Worm (Caenorhabditis elegans): ENCODE data around the gene R02F2.9.

R02F2.9 gene

DNA sequence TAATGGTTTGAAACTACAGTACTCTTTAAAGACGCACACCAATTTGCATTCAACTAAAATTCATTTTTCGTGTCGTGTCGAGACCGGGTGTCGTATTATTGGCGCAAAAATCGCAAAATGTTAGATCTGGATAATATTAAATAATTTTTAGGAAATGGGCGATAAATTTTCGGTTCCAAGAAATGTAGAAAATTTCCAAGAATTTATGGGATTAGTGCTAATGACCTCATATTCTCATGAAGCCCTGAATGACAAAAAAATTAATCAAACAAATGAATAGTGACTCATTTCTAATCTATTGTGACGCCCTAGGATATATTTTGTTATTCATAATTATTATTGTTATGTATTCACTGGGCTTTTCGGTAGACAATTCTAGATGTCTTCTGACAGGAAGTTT is 1.7 kb downstream of the R02F2.9 start:
- no peak for TF ChIP-seq lin-15B (tag; optimal IDR thresholded peaks at IDR 0.05)
- peak; percentile 35 for TF ChIP-seq fos-1 (tag; optimal IDR thresholded peaks at IDR 0.05)
- TF ChIP-seq lin-35 (GFP tag; optimal IDR thresholded peaks at IDR 0.05), result no peak
- peak; percentile 7 to 19 for TF ChIP-seq lsy-2 (tag; optimal IDR thresholded peaks at IDR 0.05)
- no peak for TF ChIP-seq C34B4.2 (tag; optimal IDR thresholded peaks at IDR 0.05)
- no peak for TF ChIP-seq ceh-88 (GFP tag; IDR thresholded peaks at IDR 0.05)
- TF ChIP-seq nhr-71 (tag; optimal IDR thresholded peaks at IDR 0.05), result peak; percentile 77
- TF ChIP-seq Y116A8C.19 (tag; optimal IDR thresholded peaks at IDR 0.05; ENCODE audit: borderline replicate concordance), result no peak
- TF ChIP-seq lin-13 (GFP tag; optimal IDR thresholded peaks at IDR 0.05), result no peak
- no peak for TF ChIP-seq nhr-76 (tag; optimal IDR thresholded peaks at IDR 0.05)
- TF ChIP-seq pqm-1 (tag; optimal IDR thresholded peaks at IDR 0.05), result no peak
- TF ChIP-seq pax-3 (tag; optimal IDR thresholded peaks at IDR 0.05), result peak; percentile 83
- no peak for TF ChIP-seq ama-1 (optimal IDR thresholded peaks at IDR 0.05)
- TF ChIP-seq vab-15 (tag; optimal IDR thresholded peaks at IDR 0.05), result no peak
- no peak for TF ChIP-seq jun-1 (tag; optimal IDR thresholded peaks at IDR 0.05)
- TF ChIP-seq hlh-17 (GFP tag; optimal IDR thresholded peaks at IDR 0.05; ENCODE audit: borderline replicate concordance), result no peak
- no peak for TF ChIP-seq elt-3 (tag; optimal IDR thresholded peaks at IDR 0.05)
- TF ChIP-seq ceh-82 (tag; optimal IDR thresholded peaks at IDR 0.05), result no peak
- no peak for TF ChIP-seq snpc-4 (tag; optimal IDR thresholded peaks at IDR 0.05)
- TF ChIP-seq mef-2 (tag; optimal IDR thresholded peaks at IDR 0.05), result no peak
- TF ChIP-seq aha-1 (tag; optimal IDR thresholded peaks at IDR 0.05), result no peak
- TF ChIP-seq elt-2 (tag; optimal IDR thresholded peaks at IDR 0.05), result no peak
- no peak for TF ChIP-seq rnt-1 (tag; optimal IDR thresholded peaks at IDR 0.05)
- TF ChIP-seq snu-23 (GFP tag; optimal IDR thresholded peaks at IDR 0.05), result no peak
- peak; percentile 88 for TF ChIP-seq fkh-8 (tag; optimal IDR thresholded peaks at IDR 0.05)
- TF ChIP-seq isw-1 (GFP tag; IDR thresholded peaks at IDR 0.05), result no peak
- no peak for TF ChIP-seq skn-1 (tag; optimal IDR thresholded peaks at IDR 0.05)
- no peak for TF ChIP-seq ets-5 (GFP tag; IDR thresholded peaks at IDR 0.05)
- TF ChIP-seq mab-9 (GFP tag; IDR thresholded peaks at IDR 0.05), result no peak
- peak; percentile 58 for TF ChIP-seq fkh-4 (tag; optimal IDR thresholded peaks at IDR 0.05; ENCODE audit: borderline replicate concordance)
- TF ChIP-seq nhr-12 (tag; optimal IDR thresholded peaks at IDR 0.05), result no peak
- peak; percentile 19 for TF ChIP-seq swsn-7 (tag; optimal IDR thresholded peaks at IDR 0.05)
- TF ChIP-seq ceh-90 (tag; optimal IDR thresholded peaks at IDR 0.05), result no peak
- no peak for TF ChIP-seq ces-1 (GFP tag; optimal IDR thresholded peaks at IDR 0.05)
- no peak for TF ChIP-seq alr-1 (tag; optimal IDR thresholded peaks at IDR 0.05; ENCODE audit: borderline replicate concordance)
- TF ChIP-seq efl-1 (optimal IDR thresholded peaks at IDR 0.05), result no peak
- no peak for TF ChIP-seq efl-1 (GFP tag; optimal IDR thresholded peaks at IDR 0.05 in 1 of 2)
- TF ChIP-seq blmp-1 (tag; optimal IDR thresholded peaks at IDR 0.05), result no peak
- no peak for TF ChIP-seq tbx-2 (tag; optimal IDR thresholded peaks at IDR 0.05)
- TF ChIP-seq nhr-20 (tag; optimal IDR thresholded peaks at IDR 0.05), result peak; percentile 19
- peak; percentile 17 for TF ChIP-seq lin-14 (GFP tag; optimal IDR thresholded peaks at IDR 0.05)
- no peak for TF ChIP-seq nhr-90 (tag; optimal IDR thresholded peaks at IDR 0.05; ENCODE audit: poor library complexity)
- peak; percentile 39 for TF ChIP-seq ceh-8 (GFP tag; optimal IDR thresholded peaks at IDR 0.05)
- TF ChIP-seq nhr-85 (tag), result no peak
- no peak for TF ChIP-seq irx-1 (tag; optimal IDR thresholded peaks at IDR 0.05)
- peak; percentile 8 for TF ChIP-seq unc-86 (tag; optimal IDR thresholded peaks at IDR 0.05)
- no peak for TF ChIP-seq nhr-19 (GFP tag; conservative IDR thresholded peaks at IDR 0.05)
- TF ChIP-seq dsc-1 (tag; optimal IDR thresholded peaks at IDR 0.05), result peak; percentile 99
- no peak for TF ChIP-seq lir-3 (tag; optimal IDR thresholded peaks at IDR 0.05; ENCODE audit: poor library complexity)
- no peak for TF ChIP-seq hlh-4 (tag; optimal IDR thresholded peaks at IDR 0.05)
- TF ChIP-seq xbp-1 (tag; optimal IDR thresholded peaks at IDR 0.05), result no peak
- no peak for TF ChIP-seq lin-39 (tag; optimal IDR thresholded peaks at IDR 0.05)
- TF ChIP-seq ztf-11 (tag; optimal IDR thresholded peaks at IDR 0.05), result no peak
- TF ChIP-seq C16A3.4 (tag; optimal IDR thresholded peaks at IDR 0.05), result no peak
